Worm (Caenorhabditis elegans): Measurements from ENCODE around the gene trxr-2.

The trxr-2 gene

ce11 chrIII:8933696-8934095 lies 20.1 kb downstream of the trxr-2 start:
- peak; percentile 5 for TF ChIP-seq nfya-1 (tag; optimal IDR thresholded peaks at IDR 0.05; ENCODE audit: insufficient read depth)
- TF ChIP-seq lin-39 (tag; optimal IDR thresholded peaks at IDR 0.05), result peak; percentile 74
- TF ChIP-seq snpc-4 (tag; optimal IDR thresholded peaks at IDR 0.05), result no peak

ce11 chrIII:8934378-8934777 lies 20.8 kb downstream of the trxr-2 start:
- TF ChIP-seq unc-39 (tag; optimal IDR thresholded peaks at IDR 0.05) (no peak), snpc-4 (tag; optimal IDR thresholded peaks at IDR 0.05) (no peak), elt-1 (tag; optimal IDR thresholded peaks at IDR 0.05) (no peak), nhr-28 (tag; optimal IDR thresholded peaks at IDR 0.05) (no peak), daf-12 (tag; optimal IDR thresholded peaks at IDR 0.05) (no peak), sea-2 (GFP tag; optimal IDR thresholded peaks at IDR 0.05) (no peak), ceh-9 (tag; optimal IDR thresholded peaks at IDR 0.05) (no peak)

- TF ChIP-seq egl-27 (tag; optimal IDR thresholded peaks at IDR 0.05) (peak; percentile 20), ama-1 (optimal IDR thresholded peaks at IDR 0.05) (no peak), ZK546.5 (tag; optimal IDR thresholded peaks at IDR 0.05) (no peak), fkh-2 (tag; optimal IDR thresholded peaks at IDR 0.05) (no peak), mml-1 (tag; optimal IDR thresholded peaks at IDR 0.05) (no peak), tbx-2 (tag; optimal IDR thresholded peaks at IDR 0.05) (peak; percentile 67), elt-2 (tag; optimal IDR thresholded peaks at IDR 0.05) (peak; percentile 62), ceh-28 (tag; optimal IDR thresholded peaks at IDR 0.05) (no peak), nfya-1 (tag; optimal IDR thresholded peaks at IDR 0.05; ENCODE audit: insufficient read depth) (peak; percentile 71), pqm-1 (tag; optimal IDR thresholded peaks at IDR 0.05) (no peak), zag-1 (tag; optimal IDR thresholded peaks at IDR 0.05) (no peak), unc-62 (GFP tag; optimal IDR thresholded peaks at IDR 0.05) (no peak), nhr-76 (tag; optimal IDR thresholded peaks at IDR 0.05) (no peak), daf-12 (tag; optimal IDR thresholded peaks at IDR 0.05) (no peak), ceh-82 (tag; optimal IDR thresholded peaks at IDR 0.05) (peak; percentile 9), skn-1 (tag; optimal IDR thresholded peaks at IDR 0.05) (peak; percentile 78), lin-39 (tag; optimal IDR thresholded peaks at IDR 0.05) (peak; percentile 82), nhr-11 (tag; optimal IDR thresholded peaks at IDR 0.05) (no peak), sea-2 (GFP tag; optimal IDR thresholded peaks at IDR 0.05) (no peak), mdl-1 (tag; optimal IDR thresholded peaks at IDR 0.05) (no peak), fkh-10 (GFP tag; optimal IDR thresholded peaks at IDR 0.05) (no peak), ztf-4 (tag; optimal IDR thresholded peaks at IDR 0.05) (no peak), fos-1 (tag; optimal IDR thresholded peaks at IDR 0.05) (no peak), hmg-11 (tag; optimal IDR thresholded peaks at IDR 0.05) (peak; percentile 90), jun-1 (tag; optimal IDR thresholded peaks at IDR 0.05) (no peak), nhr-67 (tag; optimal IDR thresholded peaks at IDR 0.05) (no peak), nhr-25 (tag; optimal IDR thresholded peaks at IDR 0.05) (peak; percentile 26), lsy-12 (tag; optimal IDR thresholded peaks at IDR 0.05) (peak; percentile 65), elt-3 (tag; optimal IDR thresholded peaks at IDR 0.05) (no peak), nhr-237 (tag; optimal IDR thresholded peaks at IDR 0.05) (no peak), egl-5 (tag; optimal IDR thresholded peaks at IDR 0.05) (peak; percentile 57), ceh-9 (tag; optimal IDR thresholded peaks at IDR 0.05) (no peak), snpc-4 (tag; optimal IDR thresholded peaks at IDR 0.05) (peak; percentile 41), nhr-43 (tag; optimal IDR thresholded peaks at IDR 0.05; ENCODE audit: poor library complexity, severe bottlenecking) (peak; percentile 72), nhr-28 (tag; optimal IDR thresholded peaks at IDR 0.05) (no peak), lin-15B (tag; optimal IDR thresholded peaks at IDR 0.05) (peak; percentile 39), eor-1 (tag; optimal IDR thresholded peaks at IDR 0.05) (no peak)
These were observed 24.0 kb downstream of the trxr-2 start for ce11 chrIII:8937571-8937970.

- TF ChIP-seq daf-12 (tag; optimal IDR thresholded peaks at IDR 0.05), result no peak
These were observed 30.8 kb downstream of the trxr-2 start, which contains the start of gene dhrr-1 for ce11 chrIII:8944357-8944756. dhrr-1 (plus strand) TSS chrIII:8944657.
